Worm (Caenorhabditis elegans) whole organism, young adult: ENCODE data around the gene T19D7.6.

Source experiments
- C17E4.6 ChIP-seq: fragments of 200-800 bp; sonication (Bioruptor generic); IDR thresholded peaks from 2 replicates; pipeline ENCODE4 v1.3.6; 2022; ENCODE audit warnings: missing genetic modification reagents, missing genetic modification characterization, missing compliant biosample characterization
- unc-130 ChIP-seq: sonication (generic microtip); optimal IDR thresholded peaks from 2 replicates; lab custom pipeline; 2016; ENCODE audit warnings: missing genetic modification reagents, missing genetic modification characterization, missing compliant biosample characterization

- no peak for TF ChIP-seq unc-130 (GFP tag; lab: Kevin White, UChicago)
- TF ChIP-seq C17E4.6 (GFP tag; lab: Robert Waterston, UW), result no peak
Measured at ce11 chrX:688602-689001, 18.0 kb upstream of the T19D7.6 start.
